Fruit fly (Drosophila melanogaster): ENCODE results near the gene CG12481.

- TF ChIP-seq BEAF-32 (GFP tag; optimal IDR thresholded peaks at IDR 0.05) (no peak), crc (GFP tag; optimal IDR thresholded peaks at IDR 0.05) (no peak), disco-r (GFP tag; optimal IDR thresholded peaks at IDR 0.05) (no peak)
These were observed 14.5 kb upstream of the CG12481 start, which contains the start of gene betaNACtes1 for dm6 chrX:14172524-14172923.
